Worm (Caenorhabditis elegans) whole organism, midembryonic: ENCODE measurements around the gene mans-2.

Experiments used
- T22C8.4 ChIP-seq: fragments of 200-800 bp; sonication (Bioruptor generic); IDR thresholded peaks from 2 replicates; pipeline ENCODE4 v1.3.6; 2022; ENCODE audit warnings: missing genetic modification characterization, missing compliant biosample characterization
- flt-1 ChIP-seq: fragments of 200-800 bp; sonication (Bioruptor generic); IDR thresholded peaks from 2 replicates; pipeline ENCODE4 v1.3.6; 2022; ENCODE audit warnings: missing genetic modification characterization, missing compliant biosample characterization
- ref-1 ChIP-seq: fragments of 200-800 bp; sonication (Bioruptor generic); conservative IDR thresholded peaks from 2 replicates; pipeline ENCODE4 v1.3.6; 2022; ENCODE audit warnings: missing genetic modification reagents, missing genetic modification characterization, missing compliant biosample characterization

DNA sequence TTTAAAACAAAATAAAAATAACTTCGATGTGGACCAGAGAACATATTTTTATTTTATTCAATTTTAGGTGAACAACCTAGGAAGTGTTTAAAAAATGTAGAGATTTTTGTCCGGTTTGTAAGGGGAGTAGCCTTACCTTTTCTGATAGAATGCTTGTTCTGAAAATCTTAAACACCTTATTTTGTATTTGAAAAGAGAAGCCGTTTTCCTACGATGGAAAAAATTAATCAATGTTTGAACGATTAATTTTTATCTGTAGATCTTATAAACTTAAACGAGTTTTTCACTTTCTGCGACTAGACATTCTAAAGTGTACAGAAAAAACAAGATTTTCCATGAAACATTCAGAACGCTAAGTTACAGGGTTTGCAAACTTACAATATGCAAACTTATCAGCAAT lies 43.0 kb downstream of the mans-2 start, which contains the start of gene F58H1.6:
- TF ChIP-seq flt-1 (GFP tag; lab: Robert Waterston, UW) (no peak), T22C8.4 (GFP tag; lab: Robert Waterston, UW) (no peak), ref-1 (GFP tag; lab: Robert Waterston, UW) (no peak)
